Fruit fly (Drosophila melanogaster): ENCODE data around the gene tal-AA.

tal-AA gene

dm6 chr3R:13810308-13810707, 2.6 kb upstream of the tal-AA start:
- TF ChIP-seq CG14655 (GFP tag; optimal IDR thresholded peaks at IDR 0.05): no peak
- TF ChIP-seq Ets98B (GFP tag; IDR thresholded peaks at IDR 0.05): no peak
- TF ChIP-seq fd96Ca (GFP tag; IDR thresholded peaks at IDR 0.05): no peak
- no peak for TF ChIP-seq EcR (GFP tag; optimal IDR thresholded peaks at IDR 0.05)
- TF ChIP-seq CG17806 (tag; optimal IDR thresholded peaks at IDR 0.05): no peak
- no peak for TF ChIP-seq CG32121 (GFP tag; IDR thresholded peaks at IDR 0.05)

DNA sequence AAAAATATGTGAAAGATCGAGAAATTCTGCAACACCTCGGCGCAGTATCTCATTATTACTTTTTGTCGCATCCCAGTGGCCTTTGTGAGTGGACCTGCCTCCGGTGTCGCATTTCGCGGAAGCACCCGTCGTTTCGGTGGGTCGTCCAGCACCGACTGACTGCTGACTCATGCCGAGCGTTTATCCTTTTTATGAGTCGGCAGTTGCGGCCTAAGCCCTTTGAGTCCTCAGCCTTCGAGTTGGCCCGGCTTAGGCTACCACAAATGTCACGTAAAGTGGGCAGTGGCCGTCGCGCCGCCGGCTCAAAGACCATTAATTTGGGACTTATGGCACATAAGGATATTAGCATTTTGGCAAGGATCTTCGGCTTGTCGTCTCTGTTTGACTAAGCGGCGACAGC, 1.2 kb upstream of the tal-AA start:
- TF ChIP-seq rn (GFP tag; IDR thresholded peaks at IDR 0.05) (no peak), Pif1A (GFP tag; optimal IDR thresholded peaks at IDR 0.05) (no peak), CG17806 (tag; optimal IDR thresholded peaks at IDR 0.05) (no peak), CG4496 (GFP tag; IDR thresholded peaks at IDR 0.05) (no peak), EcR (GFP tag; optimal IDR thresholded peaks at IDR 0.05) (no peak), CG15710 (tag; optimal IDR thresholded peaks at IDR 0.05) (no peak), CG32121 (GFP tag; IDR thresholded peaks at IDR 0.05) (no peak), Pif1B (GFP tag; optimal IDR thresholded peaks at IDR 0.05) (no peak)

DNA sequence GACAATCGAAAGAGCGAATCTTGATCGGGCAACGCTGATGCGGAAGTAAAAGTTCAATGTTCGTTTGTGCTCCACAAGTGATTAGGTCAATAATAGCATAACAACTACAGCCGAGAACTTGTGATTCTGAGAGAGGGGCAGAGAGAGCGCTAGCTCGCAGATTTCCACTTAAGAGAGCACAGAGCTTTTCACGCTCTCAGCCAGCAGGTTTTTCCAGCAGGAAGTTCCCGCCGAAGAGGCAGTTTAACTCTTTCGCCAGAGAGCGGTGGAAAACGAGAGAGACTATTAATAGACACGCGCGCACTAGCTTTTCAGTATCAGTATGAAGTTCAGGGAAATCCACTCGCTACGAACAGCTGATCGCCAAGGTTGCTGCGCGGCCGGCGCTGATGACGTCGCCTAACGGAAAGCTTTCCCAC, 2.1 kb downstream of the tal-AA start:
- TF ChIP-seq CG8301 (tag; optimal IDR thresholded peaks at IDR 0.05) (no peak), CG13204 (GFP tag; optimal IDR thresholded peaks at IDR 0.05) (no peak), Ets98B (GFP tag; IDR thresholded peaks at IDR 0.05) (peak; percentile 64; the same call in 1 of the 2 replicates), EcR (GFP tag; optimal IDR thresholded peaks at IDR 0.05) (peak; percentile 63), rn (GFP tag; IDR thresholded peaks at IDR 0.05) (no peak), Snoo (tag; optimal IDR thresholded peaks at IDR 0.05) (no peak), Pif1B (GFP tag; optimal IDR thresholded peaks at IDR 0.05) (no peak), CG17806 (tag; optimal IDR thresholded peaks at IDR 0.05) (no peak), fd96Ca (GFP tag; IDR thresholded peaks at IDR 0.05) (peak; percentile 43; the same call in 1 of the 3 replicates), CG34367 (tag; optimal IDR thresholded peaks at IDR 0.05) (no peak), CG15710 (tag; optimal IDR thresholded peaks at IDR 0.05) (no peak), CG10348 (GFP tag; IDR thresholded peaks at IDR 0.05) (no peak), CG14655 (GFP tag; optimal IDR thresholded peaks at IDR 0.05) (no peak), CG8159 (tag; optimal IDR thresholded peaks at IDR 0.05) (no peak), D1 (tag; optimal IDR thresholded peaks at IDR 0.05) (no peak), CG12605 (GFP tag; IDR thresholded peaks at IDR 0.05) (peak; percentile 48), CG32121 (GFP tag; IDR thresholded peaks at IDR 0.05) (peak; percentile 71), Pif1A (GFP tag; optimal IDR thresholded peaks at IDR 0.05) (no peak), gl (tag; optimal IDR thresholded peaks at IDR 0.05) (no peak), CG4496 (GFP tag; IDR thresholded peaks at IDR 0.05) (no peak; the same call in 2 of the 3 replicates), CG9948 (tag; optimal IDR thresholded peaks at IDR 0.05) (no peak)

- no peak for TF ChIP-seq CG8301 (tag; optimal IDR thresholded peaks at IDR 0.05)
- TF ChIP-seq CG9948 (tag; optimal IDR thresholded peaks at IDR 0.05): no peak
- TF ChIP-seq gl (tag; optimal IDR thresholded peaks at IDR 0.05): no peak
- TF ChIP-seq CG13204 (GFP tag; optimal IDR thresholded peaks at IDR 0.05): no peak
- peak; percentile 45; the same call in 1 of the 2 replicates for TF ChIP-seq CG32121 (GFP tag; IDR thresholded peaks at IDR 0.05)
- TF ChIP-seq CG4496 (GFP tag; IDR thresholded peaks at IDR 0.05): 0 out of 3 replicates have a peak, but pooled peaks have one; percentile 18
- no peak for TF ChIP-seq CG17806 (tag; optimal IDR thresholded peaks at IDR 0.05)
- no peak for TF ChIP-seq CG8159 (tag; optimal IDR thresholded peaks at IDR 0.05)
- TF ChIP-seq CG15710 (tag; optimal IDR thresholded peaks at IDR 0.05): no peak
- no peak for TF ChIP-seq EcR (GFP tag; optimal IDR thresholded peaks at IDR 0.05)
- no peak for TF ChIP-seq CG10348 (GFP tag; IDR thresholded peaks at IDR 0.05)
- TF ChIP-seq CG34367 (tag; optimal IDR thresholded peaks at IDR 0.05): no peak
- TF ChIP-seq Pif1B (GFP tag; optimal IDR thresholded peaks at IDR 0.05): no peak
- TF ChIP-seq rn (GFP tag; IDR thresholded peaks at IDR 0.05): no peak
- 0 out of 3 replicates have a peak, but pooled peaks have one; percentile 19 for TF ChIP-seq fd96Ca (GFP tag; IDR thresholded peaks at IDR 0.05)
Measured at dm6 chr3R:13815566-13816374, 2.9 kb downstream of the tal-AA start.

DNA sequence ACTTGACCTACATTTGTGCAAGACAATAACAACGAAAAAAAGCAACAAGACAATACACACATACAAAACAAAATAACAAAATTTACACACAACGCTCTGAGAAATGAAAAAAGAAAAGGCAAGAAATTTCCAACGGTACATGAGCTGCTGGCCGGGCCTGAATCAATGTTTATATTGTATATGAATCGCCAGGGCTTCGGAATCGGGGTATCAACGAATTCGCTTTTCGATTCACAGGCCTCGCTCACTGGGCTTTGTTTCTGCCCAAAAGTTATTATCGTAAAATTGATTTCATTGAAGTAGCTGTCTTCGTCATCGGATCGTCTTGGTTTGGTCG, 3.4 kb downstream of the tal-AA start:
- TF ChIP-seq EcR (GFP tag; optimal IDR thresholded peaks at IDR 0.05): peak; percentile 11
- no peak for TF ChIP-seq CG4496 (GFP tag; IDR thresholded peaks at IDR 0.05)
- peak; percentile 27 for TF ChIP-seq Pif1B (GFP tag; optimal IDR thresholded peaks at IDR 0.05)
- no peak for TF ChIP-seq CG14655 (GFP tag; optimal IDR thresholded peaks at IDR 0.05)
- TF ChIP-seq CG32121 (GFP tag; IDR thresholded peaks at IDR 0.05): no peak; the same call in 1 of the 2 replicates
- peak; percentile 43 for TF ChIP-seq gl (tag; optimal IDR thresholded peaks at IDR 0.05)
- TF ChIP-seq CG13204 (GFP tag; optimal IDR thresholded peaks at IDR 0.05): peak; percentile 31
- TF ChIP-seq CG8301 (tag; optimal IDR thresholded peaks at IDR 0.05): no peak
- TF ChIP-seq CG10348 (GFP tag; IDR thresholded peaks at IDR 0.05): no peak
- no peak for TF ChIP-seq CG9948 (tag; optimal IDR thresholded peaks at IDR 0.05)
- TF ChIP-seq CG8159 (tag; optimal IDR thresholded peaks at IDR 0.05): peak; percentile 34
- no peak for TF ChIP-seq CG17806 (tag; optimal IDR thresholded peaks at IDR 0.05)
- peak; percentile 65 for TF ChIP-seq Snoo (tag; optimal IDR thresholded peaks at IDR 0.05)
- no peak for TF ChIP-seq fd96Ca (GFP tag; IDR thresholded peaks at IDR 0.05)
- TF ChIP-seq CG34367 (tag; optimal IDR thresholded peaks at IDR 0.05): no peak
- TF ChIP-seq rn (GFP tag; IDR thresholded peaks at IDR 0.05): no peak
- TF ChIP-seq CG12605 (GFP tag; IDR thresholded peaks at IDR 0.05): peak; percentile 43; the same call in 1 of the 2 replicates
- peak; percentile 45; the same call in 1 of the 2 replicates for TF ChIP-seq Ets98B (GFP tag; IDR thresholded peaks at IDR 0.05)
- no peak for TF ChIP-seq D1 (tag; optimal IDR thresholded peaks at IDR 0.05)
- peak; percentile 29 for TF ChIP-seq Pif1A (GFP tag; optimal IDR thresholded peaks at IDR 0.05)
- TF ChIP-seq CG15710 (tag; optimal IDR thresholded peaks at IDR 0.05): peak; percentile 11
